Fruit fly (Drosophila melanogaster): ENCODE measurements around the gene Pdk1.

- TF ChIP-seq CG9948 (tag; optimal IDR thresholded peaks at IDR 0.05) = no peak
- peak; percentile 0 for TF ChIP-seq CG17806 (tag; optimal IDR thresholded peaks at IDR 0.05)
- TF ChIP-seq CG8301 (tag; optimal IDR thresholded peaks at IDR 0.05) = no peak
- no peak; the same call in 1 of the 2 replicates for TF ChIP-seq Ets98B (GFP tag; IDR thresholded peaks at IDR 0.05)
These were observed 49.2 kb downstream of the Pdk1 start for dm6 chr3L:178445-178844.

Data from whole organism, pupa.